Fruit fly (Drosophila melanogaster): ENCODE measurements around the gene CG45207.

Gene CG45207

dm6 chr3R:15775242-15775641 lies at the start of gene CG45207:
CG45207 (minus strand) TSS chr3R:15775342.
- no peak for TF ChIP-seq toe (GFP tag; optimal IDR thresholded peaks at IDR 0.05)
- no peak for TF ChIP-seq ovo (GFP tag; optimal IDR thresholded peaks at IDR 0.05)
- no peak for TF ChIP-seq CG7101 (tag; optimal IDR thresholded peaks at IDR 0.05)
- no peak for TF ChIP-seq CG5204 (GFP tag; optimal IDR thresholded peaks at IDR 0.05)
- TF ChIP-seq CG11617 (GFP tag; optimal IDR thresholded peaks at IDR 0.05), result no peak
- TF ChIP-seq Clk (GFP tag; optimal IDR thresholded peaks at IDR 0.05), result no peak
- no peak for TF ChIP-seq CG14711 (tag; optimal IDR thresholded peaks at IDR 0.05)
- no peak for TF ChIP-seq Mnt (GFP tag; optimal IDR thresholded peaks at IDR 0.05)
- no peak for TF ChIP-seq CG7045 (GFP tag; optimal IDR thresholded peaks at IDR 0.05)
- no peak for TF ChIP-seq CG12768 (GFP tag; optimal IDR thresholded peaks at IDR 0.05)
- no peak for TF ChIP-seq cnc (optimal IDR thresholded peaks at IDR 0.05)
- TF ChIP-seq Hr96 (GFP tag; optimal IDR thresholded peaks at IDR 0.05), result no peak
- no peak for TF ChIP-seq cic (GFP tag; optimal IDR thresholded peaks at IDR 0.05)
- TF ChIP-seq CG33017 (tag; optimal IDR thresholded peaks at IDR 0.05), result no peak

dm6 chr3R:15816276-15816675 lies 41.1 kb upstream of the CG45207 start:
- TF ChIP-seq pad (GFP tag; optimal IDR thresholded peaks at IDR 0.05) (no peak), CG7101 (tag; optimal IDR thresholded peaks at IDR 0.05) (no peak), Clk (GFP tag; optimal IDR thresholded peaks at IDR 0.05) (no peak), CG5204 (GFP tag; optimal IDR thresholded peaks at IDR 0.05) (no peak), cnc (optimal IDR thresholded peaks at IDR 0.05) (no peak), cic (GFP tag; optimal IDR thresholded peaks at IDR 0.05) (no peak), bab1 (GFP tag; optimal IDR thresholded peaks at IDR 0.05) (no peak), CG11617 (GFP tag; optimal IDR thresholded peaks at IDR 0.05) (no peak), CG14711 (tag; optimal IDR thresholded peaks at IDR 0.05) (no peak), toe (GFP tag; optimal IDR thresholded peaks at IDR 0.05) (no peak), tj (GFP tag; optimal IDR thresholded peaks at IDR 0.05) (no peak)

dm6 chr3R:15814150-15814549 lies 39.0 kb upstream of the CG45207 start:
- TF ChIP-seq bab1 (GFP tag; optimal IDR thresholded peaks at IDR 0.05) (peak; percentile 31), CG11617 (GFP tag; optimal IDR thresholded peaks at IDR 0.05) (no peak)

DNA sequence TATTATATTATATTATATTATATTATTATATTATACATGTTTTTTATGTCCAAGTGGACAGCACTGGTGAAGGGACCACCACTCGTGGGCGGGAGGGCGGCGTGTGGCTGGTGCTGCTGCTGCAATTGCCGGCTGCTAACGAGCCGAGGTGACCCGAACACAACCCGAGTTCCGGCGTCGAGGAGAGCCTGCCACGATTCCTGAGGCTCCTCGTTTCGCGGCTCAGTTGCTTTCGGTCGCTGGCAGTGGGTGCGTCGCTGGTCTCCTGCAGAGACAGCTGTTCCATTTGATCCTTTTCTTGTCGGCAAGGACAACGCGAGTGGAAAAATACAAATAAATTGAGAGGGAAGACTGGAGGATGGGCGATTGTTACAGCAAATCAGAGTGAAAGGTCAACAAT lies 35.2 kb upstream of the CG45207 start:
- TF ChIP-seq CG5204 (GFP tag; optimal IDR thresholded peaks at IDR 0.05), result no peak
- no peak for TF ChIP-seq Clk (GFP tag; optimal IDR thresholded peaks at IDR 0.05)
- no peak for TF ChIP-seq cic (GFP tag; optimal IDR thresholded peaks at IDR 0.05)
- TF ChIP-seq CG14711 (tag; optimal IDR thresholded peaks at IDR 0.05), result no peak
- no peak for TF ChIP-seq CG7101 (tag; optimal IDR thresholded peaks at IDR 0.05)
- no peak for TF ChIP-seq tj (GFP tag; optimal IDR thresholded peaks at IDR 0.05)
- TF ChIP-seq kay (GFP tag; ENCODE audit: borderline replicate concordance), result no peak
- TF ChIP-seq ovo (GFP tag; optimal IDR thresholded peaks at IDR 0.05), result no peak
- no peak for TF ChIP-seq cnc (optimal IDR thresholded peaks at IDR 0.05)
- TF ChIP-seq toe (GFP tag; optimal IDR thresholded peaks at IDR 0.05), result no peak
- no peak for TF ChIP-seq CG1620 (GFP tag; optimal IDR thresholded peaks at IDR 0.05)
- no peak for TF ChIP-seq pad (GFP tag; optimal IDR thresholded peaks at IDR 0.05)
- no peak for TF ChIP-seq Crg-1 (GFP tag; optimal IDR thresholded peaks at IDR 0.05)
- TF ChIP-seq CG33017 (tag; optimal IDR thresholded peaks at IDR 0.05), result no peak
- no peak for TF ChIP-seq CG7045 (GFP tag; optimal IDR thresholded peaks at IDR 0.05)
- TF ChIP-seq Mnt (GFP tag; optimal IDR thresholded peaks at IDR 0.05), result no peak
- TF ChIP-seq bab1 (GFP tag; optimal IDR thresholded peaks at IDR 0.05), result no peak
- no peak for TF ChIP-seq CG12768 (GFP tag; optimal IDR thresholded peaks at IDR 0.05)
- TF ChIP-seq Hr96 (GFP tag; optimal IDR thresholded peaks at IDR 0.05), result no peak
- TF ChIP-seq CG11617 (GFP tag; optimal IDR thresholded peaks at IDR 0.05), result no peak

DNA sequence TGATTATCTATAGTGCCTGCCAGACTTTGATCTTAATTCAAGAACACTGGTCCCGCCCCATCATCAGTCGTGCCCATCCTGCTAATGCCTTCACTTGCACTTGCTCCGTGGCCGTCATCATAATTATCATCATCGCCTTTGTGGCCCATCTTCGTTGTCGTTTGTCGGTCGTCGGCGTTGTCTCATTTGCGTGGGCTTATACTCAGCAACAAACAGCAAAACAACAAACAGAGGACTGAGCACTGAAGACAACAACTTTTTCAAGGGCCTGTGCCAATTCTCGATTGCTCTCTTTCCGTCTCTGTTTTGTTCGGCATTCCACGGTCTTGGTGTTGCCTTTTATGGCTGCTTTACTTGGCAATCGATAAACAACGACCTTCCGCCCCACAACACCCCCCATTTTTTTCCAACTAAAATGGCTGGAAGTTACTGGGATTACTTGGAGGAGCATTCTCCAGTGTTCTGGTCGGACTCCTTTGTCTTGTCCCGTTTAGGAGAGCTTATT lies 32.8 kb upstream of the CG45207 start:
- TF ChIP-seq bab1 (GFP tag; optimal IDR thresholded peaks at IDR 0.05) (no peak), Crg-1 (GFP tag; optimal IDR thresholded peaks at IDR 0.05) (no peak), tj (GFP tag; optimal IDR thresholded peaks at IDR 0.05) (no peak), kay (GFP tag; ENCODE audit: borderline replicate concordance) (no peak), cnc (optimal IDR thresholded peaks at IDR 0.05) (no peak), CG14711 (tag; optimal IDR thresholded peaks at IDR 0.05) (no peak)

DNA sequence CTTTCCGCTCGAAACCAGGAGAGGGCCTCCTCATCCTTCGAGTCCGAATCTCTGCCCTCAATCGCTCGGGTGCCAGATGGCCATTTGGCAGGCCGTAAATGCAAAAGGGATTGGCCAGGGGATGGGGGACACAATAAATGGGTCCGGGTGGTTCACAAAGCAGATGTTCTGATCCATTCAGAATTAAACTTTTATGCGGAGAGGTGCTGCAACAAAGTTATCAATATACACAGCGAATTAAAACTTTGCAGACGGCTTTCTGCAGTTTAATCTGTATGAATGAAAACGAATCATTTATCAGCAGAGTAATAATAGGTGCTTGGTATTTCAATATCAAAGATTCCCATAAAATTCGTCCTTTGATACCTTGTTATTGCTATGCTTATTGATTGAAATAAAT lies 32.2 kb upstream of the CG45207 start:
- TF ChIP-seq Crg-1 (GFP tag; optimal IDR thresholded peaks at IDR 0.05) (no peak), cnc (optimal IDR thresholded peaks at IDR 0.05) (no peak), CG1620 (GFP tag; optimal IDR thresholded peaks at IDR 0.05) (no peak), cic (GFP tag; optimal IDR thresholded peaks at IDR 0.05) (no peak), Hr96 (GFP tag; optimal IDR thresholded peaks at IDR 0.05) (no peak), CG33017 (tag; optimal IDR thresholded peaks at IDR 0.05) (no peak), toe (GFP tag; optimal IDR thresholded peaks at IDR 0.05) (no peak), pad (GFP tag; optimal IDR thresholded peaks at IDR 0.05) (no peak), CG7045 (GFP tag; optimal IDR thresholded peaks at IDR 0.05) (no peak), CG11617 (GFP tag; optimal IDR thresholded peaks at IDR 0.05) (no peak), ovo (GFP tag; optimal IDR thresholded peaks at IDR 0.05) (no peak), tj (GFP tag; optimal IDR thresholded peaks at IDR 0.05) (no peak), CG14711 (tag; optimal IDR thresholded peaks at IDR 0.05) (no peak), kay (GFP tag; ENCODE audit: borderline replicate concordance) (no peak), CG7101 (tag; optimal IDR thresholded peaks at IDR 0.05) (no peak), CG5204 (GFP tag; optimal IDR thresholded peaks at IDR 0.05) (no peak), Mnt (GFP tag; optimal IDR thresholded peaks at IDR 0.05) (no peak), Clk (GFP tag; optimal IDR thresholded peaks at IDR 0.05) (no peak)

- TF ChIP-seq CG11617 (GFP tag; optimal IDR thresholded peaks at IDR 0.05) (no peak), CG5204 (GFP tag; optimal IDR thresholded peaks at IDR 0.05) (no peak), CG7101 (tag; optimal IDR thresholded peaks at IDR 0.05) (no peak), bab1 (GFP tag; optimal IDR thresholded peaks at IDR 0.05) (no peak), Clk (GFP tag; optimal IDR thresholded peaks at IDR 0.05) (no peak), pad (GFP tag; optimal IDR thresholded peaks at IDR 0.05) (no peak), CG33017 (tag; optimal IDR thresholded peaks at IDR 0.05) (no peak), CG7045 (GFP tag; optimal IDR thresholded peaks at IDR 0.05) (no peak), Crg-1 (GFP tag; optimal IDR thresholded peaks at IDR 0.05) (no peak)
Measured at dm6 chr3R:15806341-15806740, 31.2 kb upstream of the CG45207 start.
